Fruit fly (Drosophila melanogaster) whole organism, embryonic: ENCODE results near the gene ABCB7.
A peak's percentile ranks its signal among the peaks of the same experiment; 100 is the strongest.

Experiments
- Abd-B ChIP-seq: fragments of 200-800 bp; sonication (Bioruptor generic); optimal IDR thresholded peaks from 2 replicates; lab custom pipeline; 2018; ENCODE audit warnings: missing biosample characterization, mild to moderate bottlenecking, missing genetic modification characterization, moderate library complexity
- Ada2b ChIP-seq: fragments of 200-800 bp; sonication (Bioruptor generic); IDR thresholded peaks from 2 replicates; pipeline ENCODE4 v1.3.6; 2022; ENCODE audit warnings: missing biosample characterization, missing genetic modification characterization
- Atf3 ChIP-seq: fragments of 200-800 bp; sonication (Bioruptor generic); optimal IDR thresholded peaks from 3 replicates; lab custom pipeline; 2016; ENCODE audit warnings: missing biosample characterization, missing genetic modification characterization
- CG10366 ChIP-seq: fragments of 200-800 bp; sonication (Bioruptor generic); IDR thresholded peaks from 2 replicates; pipeline ENCODE4 v1.3.6; 2022; ENCODE audit warnings: missing biosample characterization, missing genetic modification characterization
- CG10462 ChIP-seq: fragments of 200-800 bp; sonication (Bioruptor generic); optimal IDR thresholded peaks from 2 replicates; lab custom pipeline; 2016; ENCODE audit warnings: missing biosample characterization, missing genetic modification characterization
- CG10565 ChIP-seq: fragments of 200-800 bp; sonication (Bioruptor generic); optimal IDR thresholded peaks from 3 replicates; lab custom pipeline; 2016; ENCODE audit warnings: missing biosample characterization, mild to moderate bottlenecking, missing genetic modification characterization
- CG11247 ChIP-seq: fragments of 200-800 bp; sonication (Bioruptor generic); IDR thresholded peaks from 2 replicates; pipeline ENCODE4 v1.3.6; 2022; ENCODE audit warnings: missing biosample characterization, missing genetic modification characterization
- CG12659 ChIP-seq: fragments of 200-800 bp; sonication (Bioruptor generic); optimal IDR thresholded peaks from 3 replicates; lab custom pipeline; 2017; ENCODE audit warnings: mild to moderate bottlenecking, missing biosample characterization, missing genetic modification reagents, missing genetic modification characterization
- CG14441 ChIP-seq: fragments of 200-800 bp; sonication (Bioruptor generic); IDR thresholded peaks from 2 replicates; pipeline ENCODE4 v1.3.6; 2022; ENCODE audit warnings: missing biosample characterization, missing genetic modification characterization
- CG14710 ChIP-seq: fragments of 200-800 bp; sonication (Bioruptor generic); optimal IDR thresholded peaks from 3 replicates; lab custom pipeline; 2019; ENCODE audit warnings: missing biosample characterization, mild to moderate bottlenecking, missing genetic modification characterization, moderate library complexity
- CG1529 ChIP-seq: fragments of 200-800 bp; sonication (Bioruptor generic); optimal IDR thresholded peaks from 3 replicates; lab custom pipeline; 2018; ENCODE audit warnings: missing biosample characterization, missing genetic modification characterization
- CG17186 ChIP-seq: fragments of 200-800 bp; sonication (Bioruptor generic); optimal IDR thresholded peaks from 3 replicates; lab custom pipeline; 2017; ENCODE audit warnings: missing biosample characterization, missing genetic modification reagents, missing genetic modification characterization
- CG17912 ChIP-seq: fragments of 200-800 bp; sonication (Bioruptor generic); optimal IDR thresholded peaks from 2 replicates; lab custom pipeline; 2018; ENCODE audit warnings: missing biosample characterization, mild to moderate bottlenecking, missing genetic modification characterization
- CG18262 ChIP-seq: fragments of 200-800 bp; optimal IDR thresholded peaks from 3 replicates; lab custom pipeline; 2019; ENCODE audit warnings: missing biosample characterization, mild to moderate bottlenecking, missing genetic modification characterization, moderate library complexity
- CG1832 ChIP-seq: fragments of 200-800 bp; sonication (Bioruptor generic); optimal IDR thresholded peaks from 2 replicates; lab custom pipeline; 2017; ENCODE audit warnings: missing biosample characterization, mild to moderate bottlenecking, missing genetic modification characterization, inconsistent platforms
- CG31224 ChIP-seq: fragments of 200-800 bp; sonication (Bioruptor generic); IDR thresholded peaks from 2 replicates; pipeline ENCODE4 v1.3.6; 2022; ENCODE audit warnings: missing biosample characterization, missing genetic modification characterization
- CG33557 ChIP-seq: fragments of 200-800 bp; sonication (Bioruptor generic); optimal IDR thresholded peaks from 2 replicates; lab custom pipeline; 2019; ENCODE audit warnings: missing biosample characterization, mild to moderate bottlenecking, missing genetic modification characterization, moderate library complexity
- CG3995 ChIP-seq: fragments of 200-800 bp; sonication (Bioruptor generic); optimal IDR thresholded peaks from 3 replicates; lab custom pipeline; 2016; ENCODE audit warnings: missing biosample characterization, missing genetic modification characterization
- CG9609 ChIP-seq: fragments of 200-800 bp; sonication (Bioruptor generic); optimal IDR thresholded peaks from 3 replicates; lab custom pipeline; 2016; ENCODE audit warnings: missing biosample characterization, missing genetic modification characterization
- Dref ChIP-seq: fragments of 200-800 bp; sonication (Bioruptor generic); IDR thresholded peaks from 2 replicates; pipeline ENCODE4 v1.3.6; 2022; ENCODE audit warnings: missing biosample characterization, missing genetic modification characterization
- E2f1 ChIP-seq: fragments of 200-800 bp; sonication (Bioruptor generic); IDR thresholded peaks from 2 replicates; pipeline ENCODE4 v1.3.6; 2022; ENCODE audit warnings: missing biosample characterization, missing genetic modification characterization
- MBD-R2 ChIP-seq: fragments of 200-800 bp; sonication (Bioruptor generic); IDR thresholded peaks from 2 replicates; pipeline ENCODE4 v1.3.6; 2022; ENCODE audit warnings: missing biosample characterization, missing genetic modification characterization
- Med ChIP-seq: fragments of 200-800 bp; sonication (Bioruptor generic); peaks from one replicate; lab custom pipeline; 2016; ENCODE audit warnings: missing biosample characterization, missing genetic modification characterization, mild to moderate bottlenecking, inconsistent platforms, moderate library complexity
- Myb ChIP-seq: fragments of 200-800 bp; sonication (Bioruptor generic); optimal IDR thresholded peaks from 2 replicates; lab custom pipeline; 2016; ENCODE audit warnings: missing biosample characterization, missing genetic modification characterization
- PHDP ChIP-seq: fragments of 200-800 bp; sonication (Bioruptor generic); optimal IDR thresholded peaks from 3 replicates; lab custom pipeline; 2018; ENCODE audit warnings: missing biosample characterization, mild to moderate bottlenecking, missing genetic modification characterization, moderate library complexity
- Pdp1 ChIP-seq, 2 experiments: fragments of 200-800 bp; sonication (Bioruptor generic); optimal IDR thresholded peaks; 3 replicates each; lab custom pipeline; 2016; ENCODE audit warnings: missing biosample characterization in 2 of 2, missing genetic modification characterization in 2 of 2, mild to moderate bottlenecking in 1 of 2, moderate library complexity in 1 of 2
- Trl ChIP-seq, 3 experiments: fragments of >200 bp in 2 of 3; fragments of 200-800 bp in 1 of 3; sonication (Bioruptor generic) in 1 of 3; optimal IDR thresholded peaks; 2 replicates in 1 of 3; 3 replicates in 2 of 3; lab custom pipeline; 2016 to 2017; ENCODE audit warnings: missing biosample characterization in 1 of 3, missing genetic modification characterization in 1 of 3
- al ChIP-seq: fragments of 200-800 bp; sonication (Bioruptor generic); IDR thresholded peaks from 2 replicates; pipeline ENCODE4 v1.3.6; 2022; ENCODE audit warnings: missing biosample characterization, missing genetic modification characterization
- ash1 ChIP-seq: fragments of 200-800 bp; sonication (Bioruptor generic); optimal IDR thresholded peaks from 2 replicates; lab custom pipeline; 2018; ENCODE audit warnings: missing biosample characterization, mild to moderate bottlenecking, missing genetic modification characterization
- bab2 ChIP-seq: fragments of 200-800 bp; sonication (Bioruptor generic); optimal IDR thresholded peaks from 2 replicates; lab custom pipeline; 2016; ENCODE audit warnings: missing biosample characterization, missing genetic modification characterization
- cg ChIP-seq: fragments of 200-800 bp; sonication (Bioruptor generic); optimal IDR thresholded peaks from 3 replicates; lab custom pipeline; 2019; ENCODE audit warnings: missing biosample characterization, mild to moderate bottlenecking, missing genetic modification characterization, moderate library complexity
- crol ChIP-seq: fragments of 200-800 bp; sonication (Bioruptor generic); IDR thresholded peaks from 2 replicates; pipeline ENCODE4 v1.3.6; 2022; ENCODE audit warnings: missing biosample characterization, missing genetic modification characterization
- dimm ChIP-seq: fragments of 200-800 bp; sonication (Bioruptor generic); IDR thresholded peaks from 2 replicates; pipeline ENCODE4 v1.3.6; 2022; ENCODE audit warnings: missing biosample characterization, missing genetic modification characterization
- ewg ChIP-seq: fragments of 200-800 bp; sonication (Bioruptor generic); optimal IDR thresholded peaks from 3 replicates; lab custom pipeline; 2017; ENCODE audit warnings: mild to moderate bottlenecking, missing biosample characterization, missing genetic modification reagents, missing genetic modification characterization
- fd64A ChIP-seq: fragments of 200-800 bp; sonication (Bioruptor generic); optimal IDR thresholded peaks from 3 replicates; lab custom pipeline; 2018; ENCODE audit warnings: missing biosample characterization, mild to moderate bottlenecking, missing genetic modification characterization
- grau ChIP-seq: fragments of 200-800 bp; optimal IDR thresholded peaks from 3 replicates; lab custom pipeline; 2019; ENCODE audit warnings: missing biosample characterization, mild to moderate bottlenecking, missing genetic modification characterization, moderate library complexity
- lilli ChIP-seq: fragments of 200-800 bp; sonication (Bioruptor generic); optimal IDR thresholded peaks from 3 replicates; lab custom pipeline; 2016; ENCODE audit warnings: missing biosample characterization, missing genetic modification characterization
- nerfin-1 ChIP-seq: fragments of 200-800 bp; sonication (Bioruptor generic); optimal IDR thresholded peaks from 3 replicates; lab custom pipeline; 2019; ENCODE audit warnings: missing biosample characterization, mild to moderate bottlenecking, missing genetic modification characterization, moderate library complexity
- nerfin-2 ChIP-seq: fragments of 200-800 bp; sonication (Bioruptor generic); IDR thresholded peaks from 2 replicates; pipeline ENCODE4 v1.3.6; 2022; ENCODE audit warnings: missing biosample characterization, missing genetic modification characterization; ENCODE audit not compliant: partially characterized antibody
- pb ChIP-seq: fragments of 200-800 bp; sonication (Bioruptor generic); optimal IDR thresholded peaks from 3 replicates; lab custom pipeline; 2016; ENCODE audit warnings: missing biosample characterization, missing genetic modification characterization
- row ChIP-seq: fragments of 200-800 bp; sonication (Bioruptor generic); IDR thresholded peaks from 3 replicates; pipeline ENCODE4 v1.3.6; 2022; ENCODE audit warnings: missing biosample characterization, missing genetic modification characterization
- sens ChIP-seq: fragments of 200-800 bp; sonication (Bioruptor generic); peaks from one replicate; lab custom pipeline; 2016; ENCODE audit warnings: missing biosample characterization, missing genetic modification characterization
- seq ChIP-seq: fragments of 200-800 bp; sonication (Bioruptor generic); IDR thresholded peaks from 2 replicates; pipeline ENCODE4 v1.3.6; 2022; ENCODE audit warnings: missing biosample characterization, missing genetic modification characterization
- sisA ChIP-seq: fragments of 200-800 bp; sonication (Bioruptor generic); IDR thresholded peaks from 2 replicates; pipeline ENCODE4 v1.3.6; 2022; ENCODE audit warnings: missing biosample characterization, missing genetic modification characterization
- sob ChIP-seq: fragments of 200-800 bp; sonication (Bioruptor generic); IDR thresholded peaks from 2 replicates; pipeline ENCODE4 v1.3.6; 2022; ENCODE audit warnings: missing biosample characterization, missing genetic modification characterization
- sqz ChIP-seq: fragments of 200-800 bp; sonication (Bioruptor generic); optimal IDR thresholded peaks from 3 replicates; lab custom pipeline; 2018; ENCODE audit warnings: missing biosample characterization, mild to moderate bottlenecking, missing genetic modification characterization
- sr ChIP-seq: fragments of 200-800 bp; sonication (Bioruptor generic); IDR thresholded peaks from 3 replicates; pipeline ENCODE4 v1.3.6; 2022; ENCODE audit warnings: missing biosample characterization, missing genetic modification characterization
- tio ChIP-seq: fragments of 200-800 bp; sonication (Bioruptor generic); optimal IDR thresholded peaks from 2 replicates; lab custom pipeline; 2017; ENCODE audit warnings: missing biosample characterization, missing genetic modification characterization, inconsistent platforms
- trem ChIP-seq: fragments of 200-800 bp; optimal IDR thresholded peaks from 3 replicates; lab custom pipeline; 2019; ENCODE audit warnings: missing biosample characterization, mild to moderate bottlenecking, missing genetic modification characterization, moderate library complexity
- twi ChIP-seq: fragments of 200-800 bp; optimal IDR thresholded peaks from 2 replicates; lab custom pipeline; 2019; ENCODE audit warnings: missing biosample characterization, mild to moderate bottlenecking, missing genetic modification characterization, moderate library complexity
- vvl ChIP-seq: fragments of 200-800 bp; sonication (Bioruptor generic); IDR thresholded peaks from 2 replicates; pipeline ENCODE4 v1.3.6; 2022; ENCODE audit warnings: missing biosample characterization, missing genetic modification characterization

The ABCB7 gene

DNA sequence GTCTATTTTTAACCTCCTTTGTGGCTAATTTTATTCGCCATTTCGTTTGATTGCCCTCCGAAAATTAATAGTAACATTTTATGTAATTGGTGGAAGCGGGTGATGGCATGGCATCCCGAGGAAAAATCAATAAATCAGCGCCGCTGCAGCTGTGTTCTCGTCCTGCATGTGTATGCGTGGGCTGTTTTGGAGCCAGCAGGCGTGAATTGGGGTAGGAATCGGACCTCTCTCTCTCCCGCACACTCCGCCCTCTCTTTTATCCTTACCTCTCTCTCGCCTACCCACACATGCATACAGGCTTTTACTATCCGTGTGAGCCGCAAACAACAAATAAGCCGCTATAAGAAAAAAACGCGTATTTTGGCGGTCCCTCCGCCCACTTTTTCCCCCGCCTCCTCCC is 40.9 kb upstream of the ABCB7 start (continued):
- TF ChIP-seq Trl (optimal IDR thresholded peaks at IDR 0.05; lab: Kevin White, UChicago) (peak; percentile 39 to 42), Trl (GFP tag; optimal IDR thresholded peaks at IDR 0.05; lab: Kevin White, UChicago) (no peak), cg (peak; percentile 66), grau (tag; lab: Kevin White, UChicago) (no peak), nerfin-2 (GFP tag; lab: Robert Waterston, UW) (0 out of 2 replicates have a peak, but pooled peaks have one; percentile 24), fd64A (no peak), Myb (GFP tag; lab: Kevin White, UChicago) (no peak), twi (no peak), crol (GFP tag; lab: Robert Waterston, UW) (peak; percentile 71), sob (GFP tag; lab: Robert Waterston, UW) (0 out of 2 replicates have a peak, but pooled peaks have one; percentile 10), vvl (GFP tag; lab: Robert Waterston, UW) (peak; percentile 10; the same call in 1 of the 2 replicates), ewg (GFP tag; lab: Kevin White, UChicago) (peak; percentile 85), al (GFP tag; lab: Robert Waterston, UW) (no peak), MBD-R2 (peak; percentile 60), CG1832 (peak; percentile 57), tio (no peak), nerfin-1 (tag; lab: Kevin White, UChicago) (peak; percentile 14), CG11247 (GFP tag; lab: Robert Waterston, UW) (0 out of 2 replicates have a peak, but pooled peaks have one; percentile 27), Ada2b (GFP tag; lab: Robert Waterston, UW) (no peak), CG10462 (GFP tag; lab: Kevin White, UChicago) (no peak), CG12659 (GFP tag; lab: Kevin White, UChicago) (no peak), sqz (GFP tag; lab: Kevin White, UChicago) (peak; percentile 49), sr (peak; percentile 30; the same call in 1 of the 3 replicates), sens (GFP tag; lab: Kevin White, UChicago) (no peak), CG3995 (GFP tag; lab: Kevin White, UChicago) (no peak), CG17912 (GFP tag; lab: Kevin White, UChicago) (no peak), Med (GFP tag; lab: Kevin White, UChicago) (peak; percentile 43), ash1 (GFP tag; lab: Kevin White, UChicago) (no peak), CG10565 (GFP tag; lab: Kevin White, UChicago) (no peak), Pdp1 (GFP tag; optimal IDR thresholded peaks at IDR 0.05; lab: Kevin White, UChicago) (peak in 1 of 2 experiments; percentile 46), seq (GFP tag; lab: Robert Waterston, UW) (peak; percentile 75), Dref (GFP tag; lab: Robert Waterston, UW) (no peak), CG9609 (no peak)

DNA sequence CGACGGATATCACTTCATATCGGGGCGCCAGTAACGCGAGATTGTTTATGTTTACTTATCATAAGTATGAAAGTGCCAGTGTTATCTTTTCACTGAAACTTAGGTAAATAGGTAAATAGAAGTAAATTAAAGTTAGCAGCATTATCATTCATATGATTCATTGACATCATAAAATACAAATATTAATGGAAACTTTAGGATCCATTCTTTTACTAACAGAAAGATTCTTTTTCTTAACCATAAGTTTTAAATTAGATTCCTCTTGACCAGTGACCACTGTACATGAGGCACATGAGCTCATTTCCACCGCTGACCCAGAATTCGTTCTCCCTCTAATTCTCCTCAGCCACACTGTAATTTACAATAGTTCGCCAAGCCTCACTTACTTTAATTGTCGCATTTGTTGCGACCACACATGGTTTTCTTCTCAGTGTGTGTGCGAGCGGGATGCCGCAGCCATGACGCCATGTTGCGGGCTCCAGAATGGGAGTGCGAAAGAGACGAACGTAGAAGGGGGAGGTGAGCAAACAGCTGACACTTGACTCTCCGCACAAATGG is 39.7 kb upstream of the ABCB7 start:
- TF ChIP-seq bab2 (GFP tag; lab: Kevin White, UChicago) (peak; percentile 61), CG14441 (GFP tag; lab: Robert Waterston, UW) (0 out of 2 replicates have a peak, but pooled peaks have one; percentile 22), pb (GFP tag; lab: Kevin White, UChicago) (peak; percentile 16), Atf3 (peak; percentile 32), trem (tag; lab: Kevin White, UChicago) (no peak), CG17186 (GFP tag; lab: Kevin White, UChicago) (no peak), Abd-B (GFP tag; lab: Kevin White, UChicago) (no peak), E2f1 (GFP tag; lab: Robert Waterston, UW) (0 out of 2 replicates have a peak, but pooled peaks have one; percentile 35), row (GFP tag; lab: Robert Waterston, UW) (peak; percentile 57; the same call in 2 of the 3 replicates), CG18262 (tag; lab: Kevin White, UChicago) (peak; percentile 47), Ada2b (GFP tag; lab: Robert Waterston, UW) (peak; percentile 33; the same call in 1 of the 2 replicates), CG31224 (GFP tag; lab: Robert Waterston, UW) (0 out of 2 replicates have a peak, but pooled peaks have one; percentile 7), dimm (no peak), lilli (GFP tag; lab: Kevin White, UChicago) (peak; percentile 39), CG14710 (peak; percentile 8), sisA (GFP tag; lab: Robert Waterston, UW) (peak; percentile 57; the same call in 1 of the 2 replicates), CG1529 (GFP tag; lab: Kevin White, UChicago) (peak; percentile 3), CG10366 (GFP tag; lab: Robert Waterston, UW) (no peak), PHDP (peak; percentile 50), CG33557 (GFP tag; lab: Kevin White, UChicago) (peak; percentile 30)
